Fruit fly (Drosophila melanogaster) whole organism, embryonic: ENCODE results near the gene CG31832.

Source experiments
- Blimp-1 ChIP-seq: fragments of 200-800 bp; sonication (Bioruptor generic); optimal IDR thresholded peaks from 3 replicates; lab custom pipeline; 2018; ENCODE audit warnings: missing biosample characterization, missing genetic modification characterization, mild to moderate bottlenecking, moderate library complexity, missing genetic modification reagents
- CG10959 ChIP-seq: fragments of 200-800 bp; sonication (Bioruptor generic); IDR thresholded peaks from 2 replicates; pipeline ENCODE4 v1.3.6; 2022; ENCODE audit warnings: missing biosample characterization, missing genetic modification characterization
- CG11560 ChIP-seq: fragments of 200-800 bp; sonication (Bioruptor generic); IDR thresholded peaks from 3 replicates; pipeline ENCODE4 v1.3.6; 2022; ENCODE audit warnings: missing biosample characterization, missing genetic modification characterization
- CG1233 ChIP-seq: fragments of 200-800 bp; sonication (Bioruptor generic); optimal IDR thresholded peaks from 4 replicates; lab custom pipeline; 2018; ENCODE audit warnings: missing biosample characterization, mild to moderate bottlenecking, missing genetic modification characterization
- CG12769 ChIP-seq: fragments of 200-800 bp; sonication (Bioruptor generic); optimal IDR thresholded peaks from 2 replicates; lab custom pipeline; 2019; ENCODE audit warnings: missing biosample characterization, mild to moderate bottlenecking, missing genetic modification characterization, moderate library complexity
- CG13287 ChIP-seq: fragments of 200-800 bp; sonication (Bioruptor generic); IDR thresholded peaks from 2 replicates; pipeline ENCODE4 v1.3.6; 2022; ENCODE audit warnings: missing biosample characterization, missing genetic modification characterization; ENCODE audit not compliant: partially characterized antibody
- CG2889 ChIP-seq: fragments of 200-800 bp; sonication (Bioruptor generic); IDR thresholded peaks from 3 replicates; pipeline ENCODE4 v1.3.6; 2022; ENCODE audit warnings: missing biosample characterization, missing genetic modification characterization
- CG31388 ChIP-seq: fragments of 200-800 bp; sonication (Bioruptor generic); optimal IDR thresholded peaks from 2 replicates; lab custom pipeline; 2016; ENCODE audit warnings: missing biosample characterization, missing genetic modification characterization
- CG3995 ChIP-seq: fragments of 200-800 bp; sonication (Bioruptor generic); optimal IDR thresholded peaks from 3 replicates; lab custom pipeline; 2016; ENCODE audit warnings: missing biosample characterization, missing genetic modification characterization
- CG6765 ChIP-seq: fragments of 200-800 bp; sonication (Bioruptor generic); optimal IDR thresholded peaks from 3 replicates; lab custom pipeline; 2017; ENCODE audit warnings: missing biosample characterization, mild to moderate bottlenecking, missing genetic modification characterization
- CG7357 ChIP-seq: fragments of 200-800 bp; sonication (Bioruptor generic); IDR thresholded peaks from 3 replicates; pipeline ENCODE4 v1.3.6; 2022; ENCODE audit warnings: missing biosample characterization, missing genetic modification characterization
- CG7963 ChIP-seq: fragments of 200-800 bp; sonication (Bioruptor generic); IDR thresholded peaks from 3 replicates; pipeline ENCODE4 v1.3.6; 2022; ENCODE audit warnings: missing biosample characterization, missing genetic modification characterization; ENCODE audit not compliant: partially characterized antibody
- CG9797 ChIP-seq: fragments of 200-800 bp; sonication (Bioruptor generic); optimal IDR thresholded peaks from 3 replicates; lab custom pipeline; 2018; ENCODE audit warnings: missing biosample characterization, mild to moderate bottlenecking, missing genetic modification characterization
- Chrac-16 ChIP-seq: fragments of 200-800 bp; sonication (Bioruptor generic); optimal IDR thresholded peaks from 3 replicates; lab custom pipeline; 2016; ENCODE audit warnings: missing biosample characterization, missing genetic modification characterization
- CkIIα-i1 ChIP-seq: fragments of 200-800 bp; sonication (Bioruptor generic); IDR thresholded peaks from 2 replicates; pipeline ENCODE4 v1.3.6; 2022; ENCODE audit warnings: missing biosample characterization, missing genetic modification characterization
- Doc2 ChIP-seq: fragments of 200-800 bp; sonication (Bioruptor generic); IDR thresholded peaks from 2 replicates; pipeline ENCODE4 v1.3.6; 2022; ENCODE audit warnings: missing biosample characterization, missing genetic modification characterization
- Dp ChIP-seq: fragments of 200-800 bp; sonication (Bioruptor generic); optimal IDR thresholded peaks from 2 replicates; lab custom pipeline; 2018; ENCODE audit warnings: missing biosample characterization, mild to moderate bottlenecking, missing genetic modification characterization, moderate library complexity
- GATAe ChIP-seq: fragments of 200-800 bp; sonication (Bioruptor generic); conservative IDR thresholded peaks from 2 replicates; pipeline ENCODE4 v1.3.6; 2022; ENCODE audit warnings: missing biosample characterization, missing genetic modification characterization
- HHEX ChIP-seq: fragments of 200-800 bp; sonication (Bioruptor generic); optimal IDR thresholded peaks from 3 replicates; lab custom pipeline; 2017; ENCODE audit warnings: missing biosample characterization, mild to moderate bottlenecking, missing genetic modification characterization, missing genetic modification reagents
- HLH4C ChIP-seq: fragments of 200-800 bp; sonication (Bioruptor generic); IDR thresholded peaks from 3 replicates; pipeline ENCODE4 v1.3.6; 2022; ENCODE audit warnings: missing biosample characterization, missing genetic modification characterization; ENCODE audit not compliant: partially characterized antibody
- HmgZ ChIP-seq: fragments of 200-800 bp; sonication (Bioruptor generic); optimal IDR thresholded peaks from 2 replicates; lab custom pipeline; 2018; ENCODE audit warnings: missing biosample characterization, mild to moderate bottlenecking, missing genetic modification characterization
- Jarid2 ChIP-seq: fragments of 200-800 bp; sonication (Bioruptor generic); optimal IDR thresholded peaks from 3 replicates; lab custom pipeline; 2017; ENCODE audit warnings: mild to moderate bottlenecking, missing biosample characterization, missing genetic modification reagents, missing genetic modification characterization
- Mad ChIP-seq: fragments of 200-800 bp; sonication (Bioruptor generic); optimal IDR thresholded peaks from 2 replicates; lab custom pipeline; 2016; ENCODE audit warnings: missing biosample characterization, missing genetic modification characterization
- Med ChIP-seq: fragments of 200-800 bp; sonication (Bioruptor generic); peaks from one replicate; lab custom pipeline; 2016; ENCODE audit warnings: missing biosample characterization, missing genetic modification characterization, mild to moderate bottlenecking, inconsistent platforms, moderate library complexity
- NC2α ChIP-seq: fragments of 200-800 bp; sonication (Bioruptor generic); optimal IDR thresholded peaks from 2 replicates; lab custom pipeline; 2016; ENCODE audit warnings: missing biosample characterization, missing genetic modification characterization
- Nf-YA ChIP-seq: fragments of 200-800 bp; sonication (Bioruptor generic); IDR thresholded peaks from 2 replicates; pipeline ENCODE4 v1.3.6; 2022; ENCODE audit warnings: missing biosample characterization, missing genetic modification characterization
- Oli ChIP-seq: fragments of 200-800 bp; sonication (Bioruptor generic); optimal IDR thresholded peaks from 2 replicates; lab custom pipeline; 2018; ENCODE audit warnings: missing biosample characterization, mild to moderate bottlenecking, missing genetic modification characterization, moderate library complexity
- Rfx ChIP-seq: fragments of 200-800 bp; sonication (Bioruptor generic); IDR thresholded peaks from 2 replicates; pipeline ENCODE4 v1.3.6; 2022; ENCODE audit warnings: missing biosample characterization, missing genetic modification characterization
- Sry-δ ChIP-seq: fragments of 200-800 bp; sonication (Bioruptor generic); optimal IDR thresholded peaks from 2 replicates; lab custom pipeline; 2016; ENCODE audit warnings: missing biosample characterization, missing genetic modification characterization
- ase ChIP-seq: fragments of 200-800 bp; sonication (Bioruptor generic); IDR thresholded peaks from 3 replicates; pipeline ENCODE4 v1.3.6; 2022; ENCODE audit warnings: missing biosample characterization, missing genetic modification characterization
- caup ChIP-seq: fragments of 200-800 bp; sonication (Bioruptor generic); optimal IDR thresholded peaks from 3 replicates; lab custom pipeline; 2017; ENCODE audit warnings: missing biosample characterization, mild to moderate bottlenecking, missing genetic modification characterization, moderate library complexity; ENCODE audit not compliant: severe bottlenecking
- cg ChIP-seq: fragments of 200-800 bp; sonication (Bioruptor generic); optimal IDR thresholded peaks from 3 replicates; lab custom pipeline; 2019; ENCODE audit warnings: missing biosample characterization, mild to moderate bottlenecking, missing genetic modification characterization, moderate library complexity
- dan ChIP-seq: fragments of 200-800 bp; sonication (Bioruptor generic); IDR thresholded peaks from 2 replicates; pipeline ENCODE4 v1.3.6; 2022; ENCODE audit warnings: missing biosample characterization, missing genetic modification characterization
- dmrt11E ChIP-seq: fragments of 200-800 bp; sonication (Bioruptor generic); optimal IDR thresholded peaks from 3 replicates; lab custom pipeline; 2018; ENCODE audit warnings: missing biosample characterization, mild to moderate bottlenecking, missing genetic modification characterization, moderate library complexity
- gfzf ChIP-seq: fragments of 200-800 bp; sonication (Bioruptor generic); optimal IDR thresholded peaks from 2 replicates; lab custom pipeline; 2016; ENCODE audit warnings: missing biosample characterization, mild to moderate bottlenecking, missing genetic modification characterization, moderate library complexity
- gsb ChIP-seq: fragments of 200-800 bp; sonication (Bioruptor generic); IDR thresholded peaks from 2 replicates; pipeline ENCODE4 v1.3.6; 2022; ENCODE audit warnings: missing biosample characterization, missing genetic modification characterization
- her ChIP-seq: fragments of 200-800 bp; sonication (Bioruptor generic); optimal IDR thresholded peaks from 2 replicates; lab custom pipeline; 2016; ENCODE audit warnings: missing biosample characterization, missing genetic modification characterization
- knrl ChIP-seq: fragments of 200-800 bp; sonication (Bioruptor generic); IDR thresholded peaks from 3 replicates; pipeline ENCODE4 v1.3.6; 2022; ENCODE audit warnings: missing biosample characterization, missing genetic modification characterization; ENCODE audit not compliant: partially characterized antibody
- nmo ChIP-seq: fragments of 200-800 bp; sonication (Bioruptor generic); optimal IDR thresholded peaks from 2 replicates; lab custom pipeline; 2018; ENCODE audit warnings: missing biosample characterization, mild to moderate bottlenecking, missing genetic modification characterization, moderate library complexity
- phol ChIP-seq: fragments of 200-800 bp; sonication (Bioruptor generic); optimal IDR thresholded peaks from 3 replicates; lab custom pipeline; 2018; ENCODE audit warnings: missing biosample characterization, mild to moderate bottlenecking, missing genetic modification characterization, moderate library complexity
- row ChIP-seq: fragments of 200-800 bp; sonication (Bioruptor generic); IDR thresholded peaks from 3 replicates; pipeline ENCODE4 v1.3.6; 2022; ENCODE audit warnings: missing biosample characterization, missing genetic modification characterization
- scrt ChIP-seq: fragments of 200-800 bp; sonication (Bioruptor generic); optimal IDR thresholded peaks from 2 replicates; lab custom pipeline; 2018; ENCODE audit warnings: missing biosample characterization, mild to moderate bottlenecking, missing genetic modification characterization, moderate library complexity
- sens ChIP-seq: fragments of 200-800 bp; sonication (Bioruptor generic); peaks from one replicate; lab custom pipeline; 2016; ENCODE audit warnings: missing biosample characterization, missing genetic modification characterization
- sob ChIP-seq: fragments of 200-800 bp; sonication (Bioruptor generic); IDR thresholded peaks from 2 replicates; pipeline ENCODE4 v1.3.6; 2022; ENCODE audit warnings: missing biosample characterization, missing genetic modification characterization
- stwl ChIP-seq: fragments of 200-800 bp; sonication (Bioruptor generic); optimal IDR thresholded peaks from 3 replicates; lab custom pipeline; 2018; ENCODE audit warnings: missing biosample characterization, mild to moderate bottlenecking, missing genetic modification characterization, moderate library complexity
- tna ChIP-seq: fragments of 200-800 bp; sonication (Bioruptor generic); IDR thresholded peaks from 2 replicates; pipeline ENCODE4 v1.3.6; 2022; ENCODE audit warnings: missing biosample characterization, missing genetic modification characterization; ENCODE audit not compliant: partially characterized antibody
- trem ChIP-seq: fragments of 200-800 bp; optimal IDR thresholded peaks from 3 replicates; lab custom pipeline; 2019; ENCODE audit warnings: missing biosample characterization, mild to moderate bottlenecking, missing genetic modification characterization, moderate library complexity
- tx ChIP-seq: fragments of 200-800 bp; sonication (Bioruptor generic); optimal IDR thresholded peaks from 2 replicates; lab custom pipeline; 2016; ENCODE audit warnings: missing biosample characterization, missing genetic modification characterization

The CG31832 gene

dm6 chr2L:15058118-15058402, 26.5 kb upstream of the CG31832 start, which contains the start of gene CG33679:
TSS of gene CG33679 (plus strand) at chr2L:15058303.
- TF ChIP-seq Doc2 (GFP tag; lab: Robert Waterston, UW) (no peak), CG31388 (GFP tag; lab: Kevin White, UChicago) (no peak), CG9797 (GFP tag; lab: Kevin White, UChicago) (peak; percentile 38), Mad (GFP tag; lab: Kevin White, UChicago) (no peak), Rfx (no peak), CG6765 (GFP tag; lab: Kevin White, UChicago) (no peak), Oli (tag; lab: Kevin White, UChicago) (no peak), phol (tag; lab: Kevin White, UChicago) (no peak), Med (GFP tag; lab: Kevin White, UChicago) (peak; percentile 26), HHEX (no peak), stwl (tag; lab: Kevin White, UChicago) (peak; percentile 26), dmrt11E (no peak), dan (GFP tag; lab: Robert Waterston, UW) (no peak), row (GFP tag; lab: Robert Waterston, UW) (no peak), GATAe (GFP tag; lab: Robert Waterston, UW) (no peak), tx (GFP tag; lab: Kevin White, UChicago) (no peak), gsb (GFP tag; lab: Robert Waterston, UW) (no peak), NC2α (GFP tag; lab: Kevin White, UChicago) (no peak), ase (GFP tag; lab: Robert Waterston, UW) (no peak), CG7357 (GFP tag; lab: Robert Waterston, UW) (no peak), her (GFP tag; lab: Kevin White, UChicago) (no peak), cg (GFP tag; lab: Kevin White, UChicago) (no peak), CkIIα-i1 (GFP tag; lab: Robert Waterston, UW) (no peak), sens (GFP tag; lab: Kevin White, UChicago) (peak; percentile 50)

- TF ChIP-seq CG3995 (peak; percentile 13), CG2889 (no peak), HLH4C (GFP tag; lab: Robert Waterston, UW) (peak; percentile 83), CG11560 (tag; lab: Robert Waterston, UW) (no peak), Jarid2 (GFP tag; lab: Kevin White, UChicago) (peak; percentile 50), CG10959 (no peak), trem (tag; lab: Kevin White, UChicago) (peak; percentile 61), sob (GFP tag; lab: Robert Waterston, UW) (no peak), scrt (GFP tag; lab: Kevin White, UChicago) (no peak), phol (tag; lab: Kevin White, UChicago) (peak; percentile 10), gfzf (GFP tag; lab: Kevin White, UChicago) (peak; percentile 94), Nf-YA (GFP tag; lab: Robert Waterston, UW) (no peak), caup (GFP tag; lab: Kevin White, UChicago) (no peak), nmo (peak; percentile 0), Rfx (0 out of 2 replicates have a peak, but pooled peaks have one; percentile 7), knrl (GFP tag; lab: Robert Waterston, UW) (peak; percentile 60), CG13287 (peak; percentile 74), Dp (peak; percentile 93), Sry-δ (peak; percentile 68), CG1233 (no peak), HmgZ (tag; lab: Kevin White, UChicago) (peak; percentile 54), tna (GFP tag; lab: Robert Waterston, UW) (peak; percentile 77), CG7963 (GFP tag; lab: Robert Waterston, UW) (peak; percentile 78), CG12769 (tag; lab: Kevin White, UChicago) (peak; percentile 77), Blimp-1 (no peak), Chrac-16 (GFP tag; lab: Kevin White, UChicago) (no peak)
Observed at dm6 chr2L:15057225-15058117, 25.9 kb upstream of the CG31832 start, which contains the start of gene ck. TSS of gene ck (minus strand) at chr2L:15057862.
